Worm (Caenorhabditis elegans): Measurements from ENCODE around the gene F42H10.6.

DNA sequence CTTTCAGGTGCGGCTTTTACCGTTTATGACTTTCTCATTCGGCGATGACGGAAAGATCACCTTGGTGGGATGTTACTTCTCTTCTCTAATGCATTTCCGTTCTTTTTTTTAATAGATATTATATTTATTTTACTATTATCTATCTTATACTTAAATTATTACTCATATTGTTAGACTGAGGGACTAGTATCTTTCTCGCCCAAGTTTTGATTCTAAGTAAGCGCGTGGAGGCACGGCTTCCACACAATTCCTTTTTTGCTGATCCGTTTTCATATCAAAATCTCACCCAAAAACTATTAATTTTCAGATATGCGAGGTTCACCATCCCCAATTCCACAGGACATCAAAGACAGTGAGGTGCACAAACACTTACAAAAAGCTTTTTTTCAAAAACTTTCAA, 49.5 kb upstream of the F42H10.6 start, which contains the start of gene ZC21.10:
- TF ChIP-seq scrt-1 (GFP tag; IDR thresholded peaks at IDR 0.05) = no peak
- no peak for TF ChIP-seq flt-1 (GFP tag; IDR thresholded peaks at IDR 0.05)
- TF ChIP-seq ama-1 (optimal IDR thresholded peaks at IDR 0.05) = no peak
- TF ChIP-seq ets-7 (tag; optimal IDR thresholded peaks at IDR 0.05) = no peak
- TF ChIP-seq aly-1 (tag; optimal IDR thresholded peaks at IDR 0.05) = no peak
- TF ChIP-seq B0310.2 (tag; optimal IDR thresholded peaks at IDR 0.05) = no peak
- no peak for TF ChIP-seq hnd-1 (tag; optimal IDR thresholded peaks at IDR 0.05)
- no peak for TF ChIP-seq tbx-37 (GFP tag; conservative IDR thresholded peaks at IDR 0.05)
- TF ChIP-seq hmbx-1 (tag; optimal IDR thresholded peaks at IDR 0.05) = no peak
- TF ChIP-seq ceh-13 (GFP tag; optimal IDR thresholded peaks at IDR 0.05) = no peak
